Fruit fly (Drosophila melanogaster) whole organism, embryonic: ENCODE results near the gene ssp.

ENCODE experiments used
- CG10321 ChIP-seq: fragments of 200-800 bp; sonication (Bioruptor generic); IDR thresholded peaks from 2 replicates; pipeline ENCODE4 v1.3.6; 2022; ENCODE audit warnings: missing biosample characterization, missing genetic modification characterization
- CG1602 ChIP-seq: fragments of 200-800 bp; sonication (Bioruptor generic); optimal IDR thresholded peaks from 3 replicates; lab custom pipeline; 2016; ENCODE audit warnings: missing biosample characterization, missing genetic modification characterization
- CG16779 ChIP-seq: fragments of 200-800 bp; sonication (Bioruptor generic); IDR thresholded peaks from 2 replicates; pipeline ENCODE4 v1.3.6; 2022; ENCODE audit warnings: missing biosample characterization, missing genetic modification characterization
- corto ChIP-seq: fragments of 200-800 bp; sonication (Bioruptor generic); optimal IDR thresholded peaks from 2 replicates; lab custom pipeline; 2016; ENCODE audit warnings: missing biosample characterization, mild to moderate bottlenecking, missing genetic modification characterization, moderate library complexity
- dati ChIP-seq: fragments of 200-800 bp; sonication (Bioruptor generic); IDR thresholded peaks from 2 replicates; pipeline ENCODE4 v1.3.6; 2022; ENCODE audit warnings: missing biosample characterization, missing genetic modification characterization
- fu2 ChIP-seq: fragments of 200-800 bp; sonication (Bioruptor generic); optimal IDR thresholded peaks from 2 replicates; lab custom pipeline; 2016; ENCODE audit warnings: missing biosample characterization, missing genetic modification characterization
- zen ChIP-seq: fragments of 200-800 bp; sonication (Bioruptor generic); optimal IDR thresholded peaks from 3 replicates; lab custom pipeline; 2018; ENCODE audit warnings: missing biosample characterization, mild to moderate bottlenecking, missing genetic modification characterization, moderate library complexity

DNA sequence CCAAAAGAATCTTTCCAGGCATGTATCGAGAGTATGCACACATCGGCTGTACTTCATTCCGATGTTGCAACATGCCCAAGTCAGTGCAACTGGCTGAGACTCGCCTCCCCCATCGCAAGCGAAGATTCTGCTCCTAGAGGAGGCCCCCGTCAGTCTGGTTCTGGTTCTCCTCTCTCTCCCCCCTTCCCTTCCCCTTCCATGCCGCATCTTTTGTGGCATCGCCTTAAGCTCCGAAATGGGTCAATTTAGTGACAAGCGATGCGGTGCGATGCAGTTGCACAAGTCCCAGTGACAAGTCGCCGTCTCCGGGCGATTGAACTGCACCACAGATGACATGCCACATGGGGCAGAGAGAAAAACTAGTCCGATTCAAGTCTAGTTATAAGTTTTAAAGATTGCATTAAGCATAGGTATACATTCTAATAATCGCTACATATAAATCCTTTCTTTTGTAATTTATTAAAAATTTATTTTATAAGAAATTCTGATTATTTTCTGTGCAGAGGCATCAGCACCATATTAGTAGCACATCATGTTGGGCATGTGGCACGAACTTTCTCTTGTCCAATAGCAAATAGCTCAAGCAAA is 8.9 kb upstream of the ssp start:
- TF ChIP-seq fu2 (GFP tag; lab: Kevin White, UChicago) (no peak), dati (GFP tag; lab: Robert Waterston, UW) (no peak), CG10321 (GFP tag; lab: Robert Waterston, UW) (no peak), corto (no peak), CG1602 (no peak), zen (tag; lab: Kevin White, UChicago) (no peak), CG16779 (GFP tag; lab: Robert Waterston, UW) (no peak)
